Fruit fly (Drosophila melanogaster) whole organism, embryonic: ENCODE data around the gene CG17325.

ENCODE experiments used
- Ada2b ChIP-seq: fragments of 200-800 bp; sonication (Bioruptor generic); IDR thresholded peaks from 2 replicates; pipeline ENCODE4 v1.3.6; 2022; ENCODE audit warnings: missing biosample characterization, missing genetic modification characterization
- Adf1 ChIP-seq: fragments of 200-800 bp; sonication (Bioruptor generic); IDR thresholded peaks from 2 replicates; pipeline ENCODE4 v1.3.6; 2022; ENCODE audit warnings: missing biosample characterization, missing genetic modification characterization
- Aef1 ChIP-seq: fragments of 200-800 bp; sonication (Bioruptor generic); IDR thresholded peaks from 3 replicates; pipeline ENCODE4 v1.3.6; 2022; ENCODE audit warnings: missing biosample characterization, missing genetic modification characterization
- Atf3 ChIP-seq: fragments of 200-800 bp; sonication (Bioruptor generic); optimal IDR thresholded peaks from 3 replicates; lab custom pipeline; 2016; ENCODE audit warnings: missing biosample characterization, missing genetic modification characterization
- Bgb ChIP-seq: fragments of 200-800 bp; sonication (Bioruptor generic); IDR thresholded peaks from 2 replicates; pipeline ENCODE4 v1.3.6; 2022; ENCODE audit warnings: missing biosample characterization, missing genetic modification characterization; ENCODE audit not compliant: partially characterized antibody
- CG10543 ChIP-seq: fragments of 200-800 bp; sonication (Bioruptor generic); optimal IDR thresholded peaks from 3 replicates; lab custom pipeline; 2017; ENCODE audit warnings: missing biosample characterization, mild to moderate bottlenecking, missing genetic modification characterization, moderate library complexity
- CG11723 ChIP-seq: fragments of 200-800 bp; sonication (Bioruptor generic); optimal IDR thresholded peaks from 2 replicates; lab custom pipeline; 2017; ENCODE audit warnings: missing biosample characterization, mild to moderate bottlenecking, missing genetic modification characterization
- CG12942 ChIP-seq: fragments of 200-800 bp; sonication (Bioruptor generic); optimal IDR thresholded peaks from 3 replicates; lab custom pipeline; 2016; ENCODE audit warnings: missing biosample characterization, missing genetic modification characterization
- CG14710 ChIP-seq: fragments of 200-800 bp; sonication (Bioruptor generic); optimal IDR thresholded peaks from 3 replicates; lab custom pipeline; 2019; ENCODE audit warnings: missing biosample characterization, mild to moderate bottlenecking, missing genetic modification characterization, moderate library complexity
- CG14965 ChIP-seq: fragments of 200-800 bp; sonication (Bioruptor generic); optimal IDR thresholded peaks from 2 replicates; lab custom pipeline; 2016; ENCODE audit warnings: missing biosample characterization, missing genetic modification characterization, borderline replicate concordance
- CG15479 ChIP-seq: fragments of 200-800 bp; sonication (Bioruptor generic); optimal IDR thresholded peaks from 3 replicates; lab custom pipeline; 2019; ENCODE audit warnings: missing biosample characterization, mild to moderate bottlenecking, missing genetic modification characterization, moderate library complexity
- CG1602 ChIP-seq: fragments of 200-800 bp; sonication (Bioruptor generic); optimal IDR thresholded peaks from 3 replicates; lab custom pipeline; 2016; ENCODE audit warnings: missing biosample characterization, missing genetic modification characterization
- CG16813 ChIP-seq: fragments of 200-800 bp; sonication (Bioruptor generic); IDR thresholded peaks from 3 replicates; pipeline ENCODE4 v1.3.6; 2022; ENCODE audit warnings: missing biosample characterization, missing genetic modification characterization; ENCODE audit not compliant: partially characterized antibody
- CG18262 ChIP-seq: fragments of 200-800 bp; optimal IDR thresholded peaks from 3 replicates; lab custom pipeline; 2019; ENCODE audit warnings: missing biosample characterization, mild to moderate bottlenecking, missing genetic modification characterization, moderate library complexity
- CG34376 ChIP-seq: fragments of 200-800 bp; sonication (Bioruptor generic); optimal IDR thresholded peaks from 2 replicates; lab custom pipeline; 2018; ENCODE audit warnings: missing biosample characterization, mild to moderate bottlenecking, missing genetic modification characterization
- CG3995 ChIP-seq: fragments of 200-800 bp; sonication (Bioruptor generic); optimal IDR thresholded peaks from 3 replicates; lab custom pipeline; 2016; ENCODE audit warnings: missing biosample characterization, missing genetic modification characterization
- CG4424 ChIP-seq: fragments of 200-800 bp; sonication (Bioruptor generic); optimal IDR thresholded peaks from 3 replicates; lab custom pipeline; 2016; ENCODE audit warnings: missing biosample characterization, missing genetic modification characterization
- CG5953 ChIP-seq: fragments of 200-800 bp; sonication (Bioruptor generic); IDR thresholded peaks from 2 replicates; pipeline ENCODE4 v1.3.6; 2022; ENCODE audit warnings: missing biosample characterization, missing genetic modification characterization
- CG7786 ChIP-seq: fragments of 200-800 bp; sonication (Bioruptor generic); optimal IDR thresholded peaks from 2 replicates; lab custom pipeline; 2016; ENCODE audit warnings: missing biosample characterization, missing genetic modification characterization
- CG7839 ChIP-seq: fragments of 200-800 bp; sonication (Bioruptor generic); optimal IDR thresholded peaks from 3 replicates; lab custom pipeline; 2018; ENCODE audit warnings: missing biosample characterization, mild to moderate bottlenecking, missing genetic modification characterization, moderate library complexity
- CG7963 ChIP-seq: fragments of 200-800 bp; sonication (Bioruptor generic); IDR thresholded peaks from 3 replicates; pipeline ENCODE4 v1.3.6; 2022; ENCODE audit warnings: missing biosample characterization, missing genetic modification characterization; ENCODE audit not compliant: partially characterized antibody
- CTCF ChIP-seq: fragments of 200-800 bp; sonication (Bioruptor generic); optimal IDR thresholded peaks from 2 replicates; lab custom pipeline; 2017; ENCODE audit warnings: missing biosample characterization, mild to moderate bottlenecking, missing genetic modification characterization, moderate library complexity
- Camta ChIP-seq: fragments of 200-800 bp; sonication (Bioruptor generic); optimal IDR thresholded peaks from 2 replicates; lab custom pipeline; 2016; ENCODE audit warnings: missing biosample characterization, missing genetic modification characterization
- D ChIP-seq, 2 experiments: fragments of 200-800 bp in 1 of 2; fragments of >200 bp in 1 of 2; sonication (Bioruptor generic) in 1 of 2; optimal IDR thresholded peaks; 2 replicates in 1 of 2; 3 replicates in 1 of 2; lab custom pipeline; 2017; ENCODE audit warnings: mild to moderate bottlenecking in 1 of 2, missing biosample characterization in 1 of 2, missing genetic modification characterization in 1 of 2, missing genetic modification reagents in 1 of 2
- Deaf1 ChIP-seq: fragments of 200-800 bp; optimal IDR thresholded peaks from 3 replicates; lab custom pipeline; 2019; ENCODE audit warnings: missing biosample characterization, mild to moderate bottlenecking, missing genetic modification characterization, moderate library complexity
- Dek ChIP-seq: fragments of 200-800 bp; sonication (Bioruptor generic); optimal IDR thresholded peaks from 3 replicates; lab custom pipeline; 2019; ENCODE audit warnings: missing biosample characterization, mild to moderate bottlenecking, missing genetic modification characterization, moderate library complexity
- Doc3 ChIP-seq: fragments of 200-800 bp; sonication (Bioruptor generic); IDR thresholded peaks from 3 replicates; pipeline ENCODE4 v1.3.6; 2022; ENCODE audit warnings: missing biosample characterization, missing genetic modification characterization; ENCODE audit not compliant: partially characterized antibody
- Dref ChIP-seq: fragments of 200-800 bp; sonication (Bioruptor generic); IDR thresholded peaks from 2 replicates; pipeline ENCODE4 v1.3.6; 2022; ENCODE audit warnings: missing biosample characterization, missing genetic modification characterization
- ERR ChIP-seq: fragments of 200-800 bp; sonication (Bioruptor generic); optimal IDR thresholded peaks from 2 replicates; lab custom pipeline; 2016; ENCODE audit warnings: missing biosample characterization, missing genetic modification characterization
- Eip74EF ChIP-seq, 2 experiments: fragments of 200-800 bp in 1 of 2; fragments of >200 bp in 1 of 2; sonication (Bioruptor generic) in 1 of 2; optimal IDR thresholded peaks; 2 replicates each; lab custom pipeline; 2017 to 2019; ENCODE audit warnings: missing biosample characterization in 2 of 2, missing genetic modification characterization in 2 of 2, mild to moderate bottlenecking in 1 of 2, moderate library complexity in 1 of 2
- HLHmδ ChIP-seq: fragments of 200-800 bp; sonication (Bioruptor generic); optimal IDR thresholded peaks from 2 replicates; lab custom pipeline; 2018; ENCODE audit warnings: missing biosample characterization, mild to moderate bottlenecking, missing genetic modification characterization, moderate library complexity
- Jarid2 ChIP-seq: fragments of 200-800 bp; sonication (Bioruptor generic); optimal IDR thresholded peaks from 3 replicates; lab custom pipeline; 2017; ENCODE audit warnings: mild to moderate bottlenecking, missing biosample characterization, missing genetic modification reagents, missing genetic modification characterization
- Max ChIP-seq: fragments of 200-800 bp; sonication (Bioruptor generic); optimal IDR thresholded peaks from 2 replicates; lab custom pipeline; 2016; ENCODE audit warnings: missing biosample characterization, mild to moderate bottlenecking, missing genetic modification characterization
- Mes4 ChIP-seq: fragments of 200-800 bp; sonication (Bioruptor generic); optimal IDR thresholded peaks from 2 replicates; lab custom pipeline; 2016; ENCODE audit warnings: missing biosample characterization, missing genetic modification characterization
- Nf-YA ChIP-seq: fragments of 200-800 bp; sonication (Bioruptor generic); IDR thresholded peaks from 2 replicates; pipeline ENCODE4 v1.3.6; 2022; ENCODE audit warnings: missing biosample characterization, missing genetic modification characterization
- Taf1 ChIP-seq: fragments of 200-800 bp; sonication (Bioruptor generic); IDR thresholded peaks from 2 replicates; pipeline ENCODE4 v1.3.6; 2022; ENCODE audit warnings: missing biosample characterization, missing genetic modification characterization
- ara ChIP-seq: fragments of 200-800 bp; sonication (Bioruptor generic); IDR thresholded peaks from 2 replicates; pipeline ENCODE4 v1.3.6; 2022; ENCODE audit warnings: missing biosample characterization, missing genetic modification characterization
- ato ChIP-seq: fragments of 200-800 bp; sonication (Bioruptor generic); IDR thresholded peaks from 2 replicates; pipeline ENCODE4 v1.3.6; 2022; ENCODE audit warnings: missing biosample characterization, missing genetic modification characterization; ENCODE audit not compliant: partially characterized antibody
- bbx ChIP-seq: fragments of 200-800 bp; sonication (Bioruptor generic); IDR thresholded peaks from 2 replicates; pipeline ENCODE4 v1.3.6; 2022; ENCODE audit warnings: missing biosample characterization, missing genetic modification characterization; ENCODE audit not compliant: partially characterized antibody
- br ChIP-seq: fragments of >200 bp; optimal IDR thresholded peaks from 2 replicates; lab custom pipeline; 2017
- chinmo ChIP-seq: fragments of 200-800 bp; sonication (Bioruptor generic); IDR thresholded peaks from 4 replicates; pipeline ENCODE4 v1.3.6; 2022; ENCODE audit warnings: missing biosample characterization, missing genetic modification characterization; ENCODE audit not compliant: partially characterized antibody
- disco-r ChIP-seq: fragments of 200-800 bp; sonication (Bioruptor generic); optimal IDR thresholded peaks from 2 replicates; lab custom pipeline; 2016; ENCODE audit warnings: missing biosample characterization, missing genetic modification characterization
- en ChIP-seq: fragments of 200-800 bp; sonication (Bioruptor generic); optimal IDR thresholded peaks from 2 replicates; lab custom pipeline; 2016; ENCODE audit warnings: missing biosample characterization, missing genetic modification characterization
- exex ChIP-seq: fragments of 200-800 bp; sonication (Bioruptor generic); optimal IDR thresholded peaks from 4 replicates; lab custom pipeline; 2018; ENCODE audit warnings: missing biosample characterization, mild to moderate bottlenecking, missing genetic modification characterization, moderate library complexity
- fd64A ChIP-seq: fragments of 200-800 bp; sonication (Bioruptor generic); optimal IDR thresholded peaks from 3 replicates; lab custom pipeline; 2018; ENCODE audit warnings: missing biosample characterization, mild to moderate bottlenecking, missing genetic modification characterization
- lmd ChIP-seq: fragments of 200-800 bp; sonication (Bioruptor generic); IDR thresholded peaks from 2 replicates; pipeline ENCODE4 v1.3.6; 2022; ENCODE audit warnings: missing biosample characterization, missing genetic modification characterization
- pzg ChIP-seq: fragments of 200-800 bp; sonication (Bioruptor generic); optimal IDR thresholded peaks from 3 replicates; lab custom pipeline; 2018; ENCODE audit warnings: missing biosample characterization, mild to moderate bottlenecking, missing genetic modification characterization, moderate library complexity
- so ChIP-seq: fragments of 200-800 bp; sonication (Bioruptor generic); IDR thresholded peaks from 3 replicates; pipeline ENCODE4 v1.3.6; 2022; ENCODE audit warnings: missing biosample characterization, missing genetic modification characterization
- ssp ChIP-seq: fragments of 200-800 bp; sonication (Bioruptor generic); IDR thresholded peaks from 2 replicates; pipeline ENCODE4 v1.3.6; 2022; ENCODE audit warnings: missing biosample characterization, missing genetic modification characterization
- vnd ChIP-seq: fragments of 200-800 bp; sonication (Bioruptor generic); IDR thresholded peaks from 3 replicates; pipeline ENCODE4 v1.3.6; 2022; ENCODE audit warnings: missing biosample characterization, missing genetic modification characterization; ENCODE audit not compliant: partially characterized antibody
- z ChIP-seq: fragments of 200-800 bp; sonication (Bioruptor generic); IDR thresholded peaks from 3 replicates; pipeline ENCODE4 v1.3.6; 2022; ENCODE audit warnings: missing biosample characterization, missing genetic modification characterization

Gene CG17325

DNA sequence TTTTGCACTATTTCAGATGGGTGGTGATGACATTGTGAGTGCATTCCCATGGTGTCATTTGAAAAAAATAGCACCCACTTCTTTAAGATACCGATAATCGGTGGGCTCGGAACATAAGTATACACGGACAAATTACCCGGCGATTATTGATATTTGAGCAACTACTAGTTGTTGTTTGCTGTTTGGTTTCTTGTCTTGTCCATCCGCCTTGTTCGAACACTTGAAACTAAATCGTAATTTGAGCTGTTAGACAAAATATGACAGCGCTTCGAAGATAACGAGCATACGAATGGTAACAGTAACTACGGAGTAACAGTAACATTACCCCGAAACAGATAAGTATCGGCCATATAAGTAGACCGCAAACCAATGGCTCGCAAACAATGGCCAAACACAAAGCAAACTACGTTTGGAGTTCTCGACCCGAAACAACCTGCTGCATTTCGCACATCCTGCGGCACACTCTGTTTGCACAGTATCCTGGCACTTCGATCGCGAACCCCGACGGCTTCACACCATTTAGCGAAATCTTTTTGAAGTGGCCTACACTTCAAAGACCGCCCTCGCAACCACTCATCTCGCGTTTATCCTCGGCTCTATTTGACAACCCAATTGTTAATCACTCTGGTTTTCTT lies 31.4 kb upstream of the CG17325 start (continued):
- TF ChIP-seq CG16813 (GFP tag; lab: Robert Waterston, UW) (no peak), Eip74EF (GFP tag; optimal IDR thresholded peaks at IDR 0.05; lab: Kevin White, UChicago) (no peak), Max (GFP tag; lab: Kevin White, UChicago) (no peak), CG7786 (GFP tag; lab: Kevin White, UChicago) (no peak), Dref (no peak), Bgb (GFP tag; lab: Robert Waterston, UW) (no peak), fd64A (no peak), CG5953 (GFP tag; lab: Robert Waterston, UW) (no peak), CG14965 (GFP tag; lab: Kevin White, UChicago) (no peak), ERR (GFP tag; lab: Kevin White, UChicago) (no peak), CTCF (GFP tag; lab: Kevin White, UChicago) (no peak), CG10543 (GFP tag; lab: Kevin White, UChicago) (no peak), lmd (GFP tag; lab: Robert Waterston, UW) (no peak), CG14710 (tag; lab: Kevin White, UChicago) (no peak), Taf1 (GFP tag; lab: Robert Waterston, UW) (no peak), CG11723 (GFP tag; lab: Kevin White, UChicago) (no peak), D (optimal IDR thresholded peaks at IDR 0.05; lab: Kevin White, UChicago) (peak; percentile 56), D (GFP tag; optimal IDR thresholded peaks at IDR 0.05; lab: Kevin White, UChicago) (no peak), pzg (no peak), Dek (tag; lab: Kevin White, UChicago) (no peak), CG18262 (tag; lab: Kevin White, UChicago) (no peak), CG7839 (tag; lab: Kevin White, UChicago) (no peak), CG12942 (GFP tag; lab: Kevin White, UChicago) (no peak), so (no peak), vnd (GFP tag; lab: Robert Waterston, UW) (no peak), Doc3 (GFP tag; lab: Robert Waterston, UW) (no peak), Ada2b (no peak), CG15479 (GFP tag; lab: Kevin White, UChicago) (peak; percentile 61), Nf-YA (GFP tag; lab: Robert Waterston, UW) (no peak), Aef1 (GFP tag; lab: Robert Waterston, UW) (no peak), z (GFP tag; lab: Robert Waterston, UW) (no peak), Mes4 (GFP tag; lab: Kevin White, UChicago) (no peak), CG34376 (no peak), disco-r (no peak), exex (tag; lab: Kevin White, UChicago) (peak; percentile 81), bbx (GFP tag; lab: Robert Waterston, UW) (no peak)

DNA sequence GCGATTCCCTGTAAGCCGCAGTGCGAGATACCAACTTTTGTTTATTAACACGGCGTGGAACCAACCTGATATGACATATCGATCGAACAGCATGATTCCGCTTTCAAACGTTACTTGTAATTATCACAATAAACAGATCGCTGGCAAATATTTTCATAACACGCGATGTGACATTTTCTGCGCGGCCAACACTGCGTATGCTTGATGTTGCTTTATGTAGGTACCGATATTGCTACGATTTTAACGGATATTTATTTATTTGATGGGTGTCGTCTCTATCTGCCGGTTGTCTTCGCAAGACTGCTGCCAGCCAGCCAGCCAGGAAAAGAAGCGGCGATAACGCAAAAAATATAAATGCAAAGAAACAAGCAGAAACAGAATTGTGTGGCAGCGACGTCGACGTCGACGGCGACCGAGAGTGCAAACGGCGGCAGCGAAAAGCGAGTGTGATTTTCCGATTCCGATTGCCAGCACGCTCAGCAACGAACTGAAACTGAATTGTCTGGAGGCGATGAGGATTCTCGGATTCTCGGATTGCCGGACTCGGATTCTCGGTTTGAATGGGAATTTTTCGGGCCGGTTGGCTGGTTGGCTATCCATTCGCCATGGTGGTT lies 30.1 kb upstream of the CG17325 start:
- TF ChIP-seq CG7963 (no peak), Adf1 (GFP tag; lab: Robert Waterston, UW) (peak; percentile 61), Jarid2 (GFP tag; lab: Kevin White, UChicago) (peak; percentile 58), br (no peak), ssp (no peak), CG4424 (no peak), CG3995 (GFP tag; lab: Kevin White, UChicago) (no peak), Camta (GFP tag; lab: Kevin White, UChicago) (no peak), HLHmδ (GFP tag; lab: Kevin White, UChicago) (no peak), ato (GFP tag; lab: Robert Waterston, UW) (no peak), CG1602 (no peak), chinmo (GFP tag; lab: Robert Waterston, UW) (no peak), ara (GFP tag; lab: Robert Waterston, UW) (no peak), Atf3 (GFP tag; lab: Kevin White, UChicago) (no peak), en (GFP tag; lab: Kevin White, UChicago) (no peak), Deaf1 (tag; lab: Kevin White, UChicago) (peak; percentile 74)
